Fruit fly (Drosophila melanogaster): ENCODE measurements around the gene CG2336.

CG2336 gene

DNA sequence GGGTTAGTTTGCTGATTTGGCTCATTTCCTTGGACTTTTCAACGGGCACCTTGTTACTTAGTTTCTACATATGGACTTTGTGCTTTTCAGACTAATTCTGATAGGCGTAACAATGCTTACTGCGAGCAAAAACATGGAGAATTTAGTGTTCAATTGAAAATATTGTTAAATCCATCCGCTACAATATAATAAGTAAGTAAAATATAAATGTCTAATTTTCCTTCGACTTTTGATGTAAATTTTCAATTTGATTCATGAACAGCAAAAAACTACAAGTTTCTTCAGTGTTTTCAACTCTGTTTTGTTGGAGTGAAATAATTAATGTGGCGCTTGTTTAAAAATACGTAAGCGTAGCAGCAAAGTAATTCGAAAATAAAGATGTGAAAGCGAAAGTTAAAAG lies 28.2 kb downstream of the CG2336 start, which contains the start of gene glob2:
glob2 (minus strand) TSS at position 101 of the 400 bp plus-strand sequence.
- TF ChIP-seq CG32264 (GFP tag; optimal IDR thresholded peaks at IDR 0.05) (no peak), dmrt93B (GFP tag; optimal IDR thresholded peaks at IDR 0.05) (no peak), h (GFP tag; optimal IDR thresholded peaks at IDR 0.05) (no peak), Abd-B (GFP tag; optimal IDR thresholded peaks at IDR 0.05) (no peak), Hr78 (GFP tag; optimal IDR thresholded peaks at IDR 0.05) (no peak), usp (GFP tag; optimal IDR thresholded peaks at IDR 0.05) (no peak), Myc (optimal IDR thresholded peaks at IDR 0.05) (no peak), Mio (GFP tag; optimal IDR thresholded peaks at IDR 0.05) (no peak), GATAd (GFP tag; optimal IDR thresholded peaks at IDR 0.05) (no peak), Rel (GFP tag; optimal IDR thresholded peaks at IDR 0.05) (no peak), Rel (tag; optimal IDR thresholded peaks at IDR 0.05) (no peak), dsf (GFP tag; optimal IDR thresholded peaks at IDR 0.05; ENCODE audit: borderline replicate concordance) (no peak)

DNA sequence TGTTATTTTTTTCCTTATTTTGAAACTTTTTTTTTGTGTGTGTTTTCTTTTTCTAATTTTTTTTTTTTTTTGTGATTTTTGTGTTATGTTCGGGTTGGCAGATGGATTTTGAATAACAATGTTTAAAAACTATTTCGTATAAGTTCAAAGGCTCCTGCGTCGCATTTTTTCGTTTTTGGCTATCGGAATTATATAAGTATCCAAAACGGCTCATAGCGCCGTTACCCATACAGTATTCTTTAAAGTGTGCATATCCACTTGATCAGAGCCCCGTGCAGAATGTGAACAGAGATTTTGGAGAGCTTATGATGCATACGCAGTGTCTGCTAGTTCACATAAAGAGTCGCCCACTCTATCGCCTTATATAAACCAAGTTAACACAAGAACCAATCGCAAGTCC lies 47.2 kb downstream of the CG2336 start, which contains the start of gene sowi:
sowi (minus strand) TSS at position 101 of the 400 bp plus-strand sequence.
- TF ChIP-seq fru (GFP tag; optimal IDR thresholded peaks at IDR 0.05) (no peak), br (GFP tag; optimal IDR thresholded peaks at IDR 0.05) (no peak), foxo (GFP tag; optimal IDR thresholded peaks at IDR 0.05) (no peak), Sp1 (GFP tag; optimal IDR thresholded peaks at IDR 0.05) (no peak)

DNA sequence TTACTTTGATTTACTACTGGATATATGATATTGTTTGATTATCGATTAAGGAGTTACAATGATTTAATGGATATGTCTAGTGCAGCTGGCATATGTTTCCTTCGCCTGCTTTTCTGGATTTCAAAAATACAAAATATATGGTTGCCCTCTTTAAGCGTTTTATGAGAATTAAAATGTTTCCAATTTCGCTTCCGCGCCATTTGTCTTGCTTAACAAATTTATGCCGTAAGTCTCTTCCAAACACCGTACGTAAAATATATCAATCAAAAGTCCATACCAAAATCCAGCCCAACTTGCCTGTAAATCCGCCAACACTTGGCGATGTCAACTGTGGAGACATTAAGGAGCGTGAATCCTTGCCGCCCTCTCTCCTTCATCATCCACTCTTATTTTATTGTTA lies 48.6 kb downstream of the CG2336 start, which contains the start of gene CG15177:
CG15177 (minus strand) TSS at position 101 of the 400 bp plus-strand sequence.
- TF ChIP-seq Mio (GFP tag; optimal IDR thresholded peaks at IDR 0.05): no peak
- no peak for TF ChIP-seq ey (GFP tag; optimal IDR thresholded peaks at IDR 0.05)
- no peak for TF ChIP-seq jim (GFP tag; optimal IDR thresholded peaks at IDR 0.05)
- TF ChIP-seq dsf (GFP tag; optimal IDR thresholded peaks at IDR 0.05; ENCODE audit: borderline replicate concordance): no peak
- TF ChIP-seq Vsx2 (GFP tag; optimal IDR thresholded peaks at IDR 0.05; ENCODE audit: partially characterized antibody): no peak
- no peak for TF ChIP-seq dmrt93B (GFP tag; optimal IDR thresholded peaks at IDR 0.05)

DNA sequence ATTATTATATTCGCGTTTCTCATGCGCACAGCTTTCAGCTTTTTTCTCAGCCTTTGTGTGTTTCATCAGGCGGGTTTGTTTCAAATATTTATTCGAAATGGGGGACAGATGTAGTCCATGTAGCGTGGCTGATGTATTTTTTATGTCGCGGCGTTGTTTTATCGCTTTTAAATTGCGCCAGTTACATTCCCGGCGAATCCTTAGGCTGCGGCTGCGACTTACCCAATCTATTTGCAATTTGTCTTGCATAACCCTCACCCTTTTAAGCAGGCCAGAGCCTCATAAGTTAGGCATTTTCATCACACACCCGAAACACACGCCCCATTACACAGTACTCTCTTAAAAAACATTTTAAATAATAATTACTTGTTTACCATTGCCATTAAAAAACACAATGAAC lies 49.3 kb downstream of the CG2336 start, which contains the start of gene sunz:
sunz (plus strand) TSS at position 301 of the 400 bp plus-strand sequence.
- TF ChIP-seq HLH106 (tag; optimal IDR thresholded peaks at IDR 0.05): no peak
- TF ChIP-seq sage (GFP tag; optimal IDR thresholded peaks at IDR 0.05): no peak
- TF ChIP-seq Dif (GFP tag; optimal IDR thresholded peaks at IDR 0.05; ENCODE audit: partially characterized antibody): no peak
- TF ChIP-seq CG9705 (GFP tag; optimal IDR thresholded peaks at IDR 0.05): no peak
- no peak for TF ChIP-seq dl (GFP tag; optimal IDR thresholded peaks at IDR 0.05; ENCODE audit: insufficient read depth in 1 of 2, partially characterized antibody in 2 of 2)
- TF ChIP-seq foxo (GFP tag; optimal IDR thresholded peaks at IDR 0.05): no peak
- no peak for TF ChIP-seq sv (GFP tag; optimal IDR thresholded peaks at IDR 0.05)
- no peak for TF ChIP-seq Jra (GFP tag; optimal IDR thresholded peaks at IDR 0.05)
- no peak for TF ChIP-seq lola (GFP tag; optimal IDR thresholded peaks at IDR 0.05)
- no peak for TF ChIP-seq woc (GFP tag; optimal IDR thresholded peaks at IDR 0.05)
- TF ChIP-seq CrebA (GFP tag; optimal IDR thresholded peaks at IDR 0.05; ENCODE audit: borderline replicate concordance): no peak

Measured in whole organism, wandering third instar larva.